Worm (Caenorhabditis elegans) whole organism, midembryonic: Measurements from ENCODE around the gene gldc-1.

Source experiments
- T22C8.4 ChIP-seq: fragments of 200-800 bp; sonication (Bioruptor generic); IDR thresholded peaks from 2 replicates; pipeline ENCODE4 v1.3.6; 2022; ENCODE audit warnings: missing genetic modification characterization, missing compliant biosample characterization
- cog-1 ChIP-seq: sonication (generic microtip); optimal IDR thresholded peaks from 2 replicates; lab custom pipeline; 2016; ENCODE audit warnings: missing genetic modification characterization, missing compliant biosample characterization
- flt-1 ChIP-seq: fragments of 200-800 bp; sonication (Bioruptor generic); IDR thresholded peaks from 2 replicates; pipeline ENCODE4 v1.3.6; 2022; ENCODE audit warnings: missing genetic modification characterization, missing compliant biosample characterization
- klf-2 ChIP-seq: fragments of 200-800 bp; sonication (Bioruptor generic); conservative IDR thresholded peaks from 2 replicates; pipeline ENCODE4 v1.3.6; 2022; ENCODE audit warnings: missing genetic modification reagents, missing genetic modification characterization, missing compliant biosample characterization
- med-1 ChIP-seq: sonication (generic microtip); optimal IDR thresholded peaks from 2 replicates; lab custom pipeline; 2017; ENCODE audit warnings: missing genetic modification characterization, mild to moderate bottlenecking, missing compliant biosample characterization, antibody characterized with exemption, missing genetic modification reagents; ENCODE audit not compliant: insufficient read depth
- ref-1 ChIP-seq: fragments of 200-800 bp; sonication (Bioruptor generic); conservative IDR thresholded peaks from 2 replicates; pipeline ENCODE4 v1.3.6; 2022; ENCODE audit warnings: missing genetic modification reagents, missing genetic modification characterization, missing compliant biosample characterization
- tab-1 ChIP-seq: fragments of 200-800 bp; sonication (Bioruptor generic); IDR thresholded peaks from 2 replicates; pipeline ENCODE4 v1.3.6; 2022; ENCODE audit warnings: missing genetic modification characterization, missing compliant biosample characterization
- ztf-23 ChIP-seq: fragments of 200-800 bp; sonication (Bioruptor generic); IDR thresholded peaks from 2 replicates; pipeline ENCODE4 v1.3.6; 2022; ENCODE audit warnings: missing genetic modification reagents, missing genetic modification characterization, missing compliant biosample characterization
- ztf-29 ChIP-seq: fragments of 200-800 bp; sonication (Bioruptor generic); IDR thresholded peaks from 2 replicates; pipeline ENCODE4 v1.3.6; 2022; ENCODE audit warnings: missing genetic modification reagents, missing genetic modification characterization, missing compliant biosample characterization

DNA sequence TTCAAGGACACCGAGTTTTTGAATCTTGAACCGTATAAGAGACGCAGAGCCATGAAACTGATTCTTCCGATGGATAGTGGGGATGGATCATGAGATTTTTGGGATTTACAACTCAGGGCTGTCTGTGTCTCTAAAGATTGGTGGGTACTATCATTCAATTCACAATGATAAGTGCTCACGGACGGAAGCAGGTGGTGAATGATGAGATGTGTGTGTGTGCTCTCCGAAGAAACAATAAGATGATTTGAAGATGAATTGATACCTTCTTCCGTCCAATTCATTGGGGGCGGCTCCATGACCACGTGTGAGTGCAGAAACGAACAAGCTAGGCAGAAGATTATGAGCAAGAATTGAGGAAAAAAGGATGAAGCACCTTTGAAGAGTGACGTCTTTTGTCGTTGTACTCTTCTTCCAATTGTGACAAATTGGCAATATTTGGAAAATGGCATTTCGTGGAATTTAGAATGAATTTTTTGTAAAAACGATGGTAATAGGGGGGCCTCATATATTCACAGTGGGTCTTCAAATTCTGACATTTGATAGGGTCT is 21.6 kb upstream of the gldc-1 start:
- TF ChIP-seq T22C8.4 (GFP tag; lab: Robert Waterston, UW) (no peak), ztf-23 (GFP tag; lab: Robert Waterston, UW) (no peak), ref-1 (no peak), ztf-29 (GFP tag; lab: Robert Waterston, UW) (no peak), cog-1 (no peak), klf-2 (GFP tag; lab: Robert Waterston, UW) (no peak), tab-1 (GFP tag; lab: Robert Waterston, UW) (no peak), flt-1 (no peak), med-1 (GFP tag; lab: Kevin White, UChicago) (no peak)
